Worm (Caenorhabditis elegans) whole organism, young adult: ENCODE results near the gene lrr-1.

Source experiments
- B0019.2 ChIP-seq: fragments of 200-800 bp; sonication (Bioruptor generic); conservative IDR thresholded peaks from 2 replicates; pipeline ENCODE4 v1.3.6; 2022; ENCODE audit warnings: missing genetic modification reagents, missing genetic modification characterization, missing compliant biosample characterization
- B0261.1 ChIP-seq: sonication (generic microtip); optimal IDR thresholded peaks from 2 replicates; lab custom pipeline; 2016; ENCODE audit warnings: mild to moderate bottlenecking, missing genetic modification characterization, moderate library complexity, missing compliant biosample characterization
- C17E4.6 ChIP-seq: fragments of 200-800 bp; sonication (Bioruptor generic); IDR thresholded peaks from 2 replicates; pipeline ENCODE4 v1.3.6; 2022; ENCODE audit warnings: missing genetic modification reagents, missing genetic modification characterization, missing compliant biosample characterization
- F22D6.2 ChIP-seq: sonication (generic microtip); optimal IDR thresholded peaks from 2 replicates; lab custom pipeline; 2016; ENCODE audit warnings: mild to moderate bottlenecking, missing genetic modification characterization, missing compliant biosample characterization
- F33H1.4 ChIP-seq: fragments of 200-800 bp; sonication (Bioruptor generic); IDR thresholded peaks from 2 replicates; pipeline ENCODE4 v1.3.6; 2022; ENCODE audit warnings: missing genetic modification reagents, missing genetic modification characterization, missing compliant biosample characterization
- F37B4.10 ChIP-seq: fragments of 200-800 bp; sonication (Bioruptor generic); IDR thresholded peaks from 2 replicates; pipeline ENCODE4 v1.3.6; 2022; ENCODE audit warnings: missing genetic modification characterization, missing compliant biosample characterization
- F39B2.1 ChIP-seq: fragments of 200-800 bp; sonication (Bioruptor generic); IDR thresholded peaks from 2 replicates; pipeline ENCODE4 v1.3.6; 2022; ENCODE audit warnings: missing genetic modification reagents, missing genetic modification characterization, missing compliant biosample characterization
- F49E8.2 ChIP-seq: sonication (generic microtip); optimal IDR thresholded peaks from 3 replicates; lab custom pipeline; 2017; ENCODE audit warnings: missing genetic modification characterization, mild to moderate bottlenecking, missing compliant biosample characterization, antibody characterized with exemption, moderate library complexity; ENCODE audit not compliant: insufficient read depth
- F52B5.7 ChIP-seq: sonication (generic microtip); optimal IDR thresholded peaks from 2 replicates; lab custom pipeline; 2016; ENCODE audit warnings: mild to moderate bottlenecking, missing genetic modification characterization, missing compliant biosample characterization
- F55B11.4 ChIP-seq: sonication (generic microtip); optimal IDR thresholded peaks from 2 replicates; lab custom pipeline; 2016; ENCODE audit warnings: missing compliant biosample characterization, missing genetic modification characterization, borderline replicate concordance; ENCODE audit not compliant: insufficient read depth
- K11D2.4 ChIP-seq: fragments of 200-800 bp; sonication (Bioruptor generic); IDR thresholded peaks from 2 replicates; pipeline ENCODE4 v1.3.6; 2022; ENCODE audit warnings: missing genetic modification reagents, missing genetic modification characterization, missing compliant biosample characterization
- T07F8.4 ChIP-seq: sonication (generic microtip); optimal IDR thresholded peaks from 2 replicates; lab custom pipeline; 2016; ENCODE audit warnings: mild to moderate bottlenecking, missing genetic modification characterization, moderate library complexity, missing compliant biosample characterization
- T26A5.8 ChIP-seq: sonication (generic microtip); optimal IDR thresholded peaks from 2 replicates; lab custom pipeline; 2016; ENCODE audit warnings: missing genetic modification characterization, missing compliant biosample characterization
- Y56A3A.18 ChIP-seq: fragments of 200-800 bp; sonication (Bioruptor generic); IDR thresholded peaks from 2 replicates; pipeline ENCODE4 v1.3.6; 2022; ENCODE audit warnings: missing genetic modification reagents, missing genetic modification characterization, missing compliant biosample characterization
- Y67H2A.10 ChIP-seq: fragments of 200-800 bp; sonication (Bioruptor generic); conservative IDR thresholded peaks from 2 replicates; pipeline ENCODE4 v1.3.6; 2022; ENCODE audit warnings: missing genetic modification reagents, missing genetic modification characterization, missing compliant biosample characterization
- Y79H2A.3 ChIP-seq: fragments of 200-800 bp; sonication (Bioruptor generic); conservative IDR thresholded peaks from 2 replicates; pipeline ENCODE4 v1.3.6; 2022; ENCODE audit warnings: missing genetic modification reagents, missing genetic modification characterization, missing compliant biosample characterization
- aptf-3 ChIP-seq: fragments of 200-800 bp; sonication (Bioruptor generic); IDR thresholded peaks from 2 replicates; pipeline ENCODE4 v1.3.6; 2022; ENCODE audit warnings: missing genetic modification characterization, missing compliant biosample characterization
- atf-7 ChIP-seq: sonication (generic microtip); optimal IDR thresholded peaks from 2 replicates; lab custom pipeline; 2017; ENCODE audit warnings: mild to moderate bottlenecking, missing genetic modification characterization, missing compliant biosample characterization
- cebp-2 ChIP-seq: fragments of 200-800 bp; sonication (Bioruptor generic); IDR thresholded peaks from 2 replicates; pipeline ENCODE4 v1.3.6; 2022; ENCODE audit warnings: missing genetic modification characterization, missing compliant biosample characterization
- ceh-27 ChIP-seq: fragments of 200-800 bp; sonication (Bioruptor generic); optimal IDR thresholded peaks from 2 replicates; lab custom pipeline; 2018; ENCODE audit warnings: mild to moderate bottlenecking, missing genetic modification characterization, moderate library complexity, missing compliant biosample characterization
- ceh-40 ChIP-seq: fragments of 200-800 bp; sonication (Bioruptor generic); IDR thresholded peaks from 2 replicates; pipeline ENCODE4 v1.3.6; 2022; ENCODE audit warnings: missing genetic modification characterization, missing compliant biosample characterization
- ceh-58 ChIP-seq: fragments of 200-800 bp; sonication (Bioruptor generic); IDR thresholded peaks from 2 replicates; pipeline ENCODE4 v1.3.6; 2022; ENCODE audit warnings: missing genetic modification characterization, missing compliant biosample characterization
- chd-7 ChIP-seq: sonication (generic microtip); optimal IDR thresholded peaks from 2 replicates; lab custom pipeline; 2016; ENCODE audit warnings: mild to moderate bottlenecking, missing genetic modification characterization, moderate library complexity, missing compliant biosample characterization
- dox-1 ChIP-seq: fragments of 200-800 bp; sonication (Bioruptor generic); IDR thresholded peaks from 2 replicates; pipeline ENCODE4 v1.3.6; 2022; ENCODE audit warnings: missing genetic modification reagents, missing genetic modification characterization, missing compliant biosample characterization
- egrh-3 ChIP-seq: fragments of 200-800 bp; sonication (Bioruptor generic); IDR thresholded peaks from 2 replicates; pipeline ENCODE4 v1.3.6; 2022; ENCODE audit warnings: missing genetic modification reagents, missing genetic modification characterization, missing compliant biosample characterization
- fkh-3 ChIP-seq: sonication (generic microtip); optimal IDR thresholded peaks from 2 replicates; lab custom pipeline; 2016; ENCODE audit warnings: mild to moderate bottlenecking, missing genetic modification characterization, missing compliant biosample characterization
- hsf-1 ChIP-seq: fragments of 200-800 bp; sonication (Bioruptor generic); IDR thresholded peaks from 2 replicates; pipeline ENCODE4 v1.3.6; 2022; ENCODE audit warnings: missing genetic modification reagents, missing genetic modification characterization, missing compliant biosample characterization
- lin-26 ChIP-seq: fragments of 200-800 bp; sonication (Bioruptor generic); IDR thresholded peaks from 2 replicates; pipeline ENCODE4 v1.3.6; 2022; ENCODE audit warnings: missing genetic modification reagents, missing genetic modification characterization, missing compliant biosample characterization
- lin-35 ChIP-seq, 3 experiments: fragments of 150-350 bp in 2 of 3; sonication (generic microtip) in 1 of 3; optimal IDR thresholded peaks; 2 replicates each; lab custom pipeline; 2014 to 2018; ENCODE audit warnings: missing biosample characterization in 3 of 3, missing genetic modification characterization in 3 of 3, missing genetic modification reagents in 3 of 3
- lsl-1 ChIP-seq: fragments of 200-800 bp; sonication (Bioruptor generic); optimal IDR thresholded peaks from 2 replicates; lab custom pipeline; 2018; ENCODE audit warnings: mild to moderate bottlenecking, missing genetic modification characterization, moderate library complexity, missing compliant biosample characterization
- nhr-27 ChIP-seq: fragments of 200-800 bp; sonication (Bioruptor generic); optimal IDR thresholded peaks from 2 replicates; lab custom pipeline; 2018; ENCODE audit warnings: mild to moderate bottlenecking, missing genetic modification characterization, moderate library complexity, missing compliant biosample characterization
- pbrm-1 ChIP-seq: fragments of 200-800 bp; sonication (Bioruptor generic); IDR thresholded peaks from 2 replicates; pipeline ENCODE4 v1.3.6; 2022; ENCODE audit warnings: missing genetic modification reagents, missing genetic modification characterization, missing compliant biosample characterization
- sdz-38 ChIP-seq: sonication (generic microtip); optimal IDR thresholded peaks from 2 replicates; lab custom pipeline; 2016; ENCODE audit warnings: missing genotype, missing genetic modification characterization, missing compliant biosample characterization
- tbx-9 ChIP-seq: sonication (generic microtip); optimal IDR thresholded peaks from 2 replicates; lab custom pipeline; 2016; ENCODE audit warnings: borderline replicate concordance, missing genetic modification characterization, inconsistent platforms, missing compliant biosample characterization
- unc-62 ChIP-seq: fragments of 150-350 bp; optimal IDR thresholded peaks from 2 replicates; lab custom pipeline; 2014; ENCODE audit warnings: missing biosample characterization, missing genetic modification reagents, missing genetic modification characterization
- zim-3 ChIP-seq: sonication (generic microtip); optimal IDR thresholded peaks from 2 replicates; lab custom pipeline; 2017; ENCODE audit warnings: mild to moderate bottlenecking, missing genetic modification characterization, moderate library complexity, missing compliant biosample characterization
- ztf-3 ChIP-seq: fragments of 200-800 bp; sonication (Bioruptor generic); optimal IDR thresholded peaks from 2 replicates; lab custom pipeline; 2018; ENCODE audit warnings: mild to moderate bottlenecking, missing genetic modification characterization, missing compliant biosample characterization
- ztf-6 ChIP-seq: fragments of 200-800 bp; sonication (Bioruptor generic); IDR thresholded peaks from 2 replicates; pipeline ENCODE4 v1.3.6; 2022; ENCODE audit warnings: missing genetic modification reagents, missing genetic modification characterization, missing compliant biosample characterization

The lrr-1 gene

DNA sequence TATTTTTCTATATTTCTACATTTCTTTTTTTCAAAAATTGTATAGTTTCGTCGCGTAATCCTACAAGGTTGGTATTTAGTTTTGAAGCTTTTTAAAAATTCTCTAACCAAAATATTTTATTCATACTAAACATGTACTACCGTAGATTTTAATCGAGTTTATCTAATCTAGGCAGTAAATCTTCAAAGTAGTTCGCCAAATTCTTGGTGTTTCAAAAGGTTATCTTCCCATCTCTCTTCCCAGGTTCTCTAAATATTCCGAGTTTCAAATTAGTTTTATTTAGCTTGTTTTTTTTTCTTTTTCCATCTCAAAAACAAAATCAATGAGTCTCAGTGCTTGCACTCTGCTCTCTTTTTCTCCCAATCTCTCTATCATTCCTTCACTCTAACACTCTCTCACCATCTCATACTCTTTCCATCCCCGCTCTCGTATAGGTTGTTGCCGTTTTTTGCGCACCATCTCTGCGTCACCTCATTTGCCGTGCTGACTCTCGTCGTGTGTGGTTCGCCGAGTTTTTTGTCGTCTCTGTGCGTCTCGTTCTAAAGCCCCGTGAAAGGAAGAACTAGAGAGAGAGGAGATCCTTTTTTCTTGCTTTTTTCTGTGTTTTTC, 19.2 kb downstream of the lrr-1 start (continued):
- peak; percentile 44 for TF ChIP-seq ceh-27 (GFP tag; lab: Kevin White, UChicago)
- no peak for TF ChIP-seq Y79H2A.3 (GFP tag; lab: Robert Waterston, UW)
- TF ChIP-seq F33H1.4, result no peak
- no peak for TF ChIP-seq ztf-6 (GFP tag; lab: Robert Waterston, UW)
- TF ChIP-seq chd-7, result peak; percentile 69
- no peak for TF ChIP-seq ztf-3 (GFP tag; lab: Kevin White, UChicago)
- TF ChIP-seq, all 124 proteins: peak for 19

DNA sequence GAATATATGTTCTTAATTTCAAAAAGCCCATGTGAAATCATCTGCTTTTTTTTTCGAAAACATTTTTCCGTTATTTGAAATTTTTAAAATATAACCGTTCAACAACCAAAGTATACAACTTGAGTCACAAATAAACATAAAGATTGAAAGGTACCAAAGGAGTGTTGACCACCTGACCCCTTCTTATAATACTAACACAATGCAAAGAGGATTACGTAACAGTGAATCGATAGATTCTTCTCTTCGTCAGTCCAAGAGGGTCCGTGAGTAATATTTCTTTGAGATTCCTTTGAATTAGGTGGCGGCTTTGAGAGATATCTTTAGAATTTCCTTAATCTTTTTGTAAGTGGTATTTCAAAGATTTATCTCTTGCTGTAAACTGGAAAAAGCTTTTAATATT, 20.1 kb downstream of the lrr-1 start:
- TF ChIP-seq hsf-1 (no peak), fkh-3 (tag; lab: Kevin White, UChicago) (no peak), B0261.1 (tag; lab: Kevin White, UChicago) (no peak), Y67H2A.10 (GFP tag; lab: Robert Waterston, UW) (no peak), nhr-27 (no peak), ceh-40 (GFP tag; lab: Robert Waterston, UW) (no peak), F22D6.2 (no peak), F37B4.10 (GFP tag; lab: Robert Waterston, UW) (no peak), Y56A3A.18 (GFP tag; lab: Robert Waterston, UW) (no peak), F49E8.2 (tag; lab: Kevin White, UChicago) (no peak), F52B5.7 (tag; lab: Kevin White, UChicago) (no peak), B0019.2 (no peak), lsl-1 (GFP tag; lab: Kevin White, UChicago) (no peak), atf-7 (no peak), lin-26 (GFP tag; lab: Robert Waterston, UW) (no peak), ztf-6 (GFP tag; lab: Robert Waterston, UW) (no peak), egrh-3 (GFP tag; lab: Robert Waterston, UW) (no peak), cebp-2 (GFP tag; lab: Robert Waterston, UW) (no peak), zim-3 (tag; lab: Kevin White, UChicago) (no peak), T07F8.4 (tag; lab: Kevin White, UChicago) (no peak)

DNA sequence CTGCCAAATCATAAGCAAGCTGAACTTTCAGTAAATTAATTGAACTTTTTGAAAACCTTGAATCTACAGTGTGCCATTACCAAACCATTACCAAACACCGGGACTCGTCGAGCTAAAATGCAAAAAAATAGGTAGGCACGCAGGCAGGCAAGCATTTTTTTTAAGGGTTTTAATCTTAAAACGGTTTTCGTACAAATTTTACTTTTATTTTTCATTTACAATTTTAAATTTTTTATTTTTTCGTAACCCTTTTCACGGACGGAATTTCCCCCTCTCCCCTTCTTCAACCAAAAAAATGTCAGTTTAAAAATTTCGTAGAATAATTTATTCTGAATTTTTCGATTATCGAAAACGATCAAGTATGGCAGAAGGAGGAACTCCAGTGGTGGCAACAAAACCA, 21.8 kb downstream of the lrr-1 start, which contains the start of gene F59A6.2:
Gene F59A6.2 (plus strand): TSS at position 301 of the 400 bp plus-strand sequence.
- TF ChIP-seq unc-62 (GFP tag; lab: Kevin White, UChicago), result no peak
- TF ChIP-seq, all 124 proteins: peak for 0

DNA sequence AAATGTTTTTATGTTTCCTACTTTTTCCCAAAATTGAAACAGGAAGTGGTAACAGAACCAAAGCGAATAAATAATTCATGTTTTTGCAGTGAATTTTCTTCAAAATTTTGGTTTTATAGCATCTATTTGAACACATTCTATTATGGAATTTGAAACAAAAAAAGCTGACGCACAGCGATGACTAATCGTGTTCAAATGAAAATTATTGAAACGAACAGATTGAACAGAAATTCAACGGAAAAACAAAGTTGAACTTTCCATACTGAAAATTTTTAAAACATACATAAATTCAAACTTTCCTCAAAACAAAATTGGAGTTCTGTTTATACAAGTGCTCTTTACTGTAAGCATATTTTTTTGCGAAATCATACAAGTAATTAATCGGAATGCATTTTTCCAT, 24.3 kb downstream of the lrr-1 start, which contains the start of gene F59A6.12:
Gene F59A6.12 (minus strand): TSS at position 101 of the 400 bp plus-strand sequence.
- TF ChIP-seq tbx-9 (tag; lab: Kevin White, UChicago) (no peak), C17E4.6 (GFP tag; lab: Robert Waterston, UW) (no peak), lin-26 (GFP tag; lab: Robert Waterston, UW) (no peak), pbrm-1 (no peak), F55B11.4 (tag; lab: Kevin White, UChicago) (no peak), sdz-38 (tag; lab: Kevin White, UChicago) (no peak), T26A5.8 (no peak), dox-1 (GFP tag; lab: Robert Waterston, UW) (no peak), aptf-3 (GFP tag; lab: Robert Waterston, UW) (no peak), lin-35 (GFP tag; optimal IDR thresholded peaks at IDR 0.05; lab: Kevin White, UChicago) (no peak), ceh-58 (GFP tag; lab: Robert Waterston, UW) (no peak), F39B2.1 (GFP tag; lab: Robert Waterston, UW) (no peak), K11D2.4 (GFP tag; lab: Robert Waterston, UW) (no peak), Y67H2A.10 (GFP tag; lab: Robert Waterston, UW) (no peak)
